Fruit fly (Drosophila melanogaster): Measurements from ENCODE around the gene narya.

Gene narya

DNA sequence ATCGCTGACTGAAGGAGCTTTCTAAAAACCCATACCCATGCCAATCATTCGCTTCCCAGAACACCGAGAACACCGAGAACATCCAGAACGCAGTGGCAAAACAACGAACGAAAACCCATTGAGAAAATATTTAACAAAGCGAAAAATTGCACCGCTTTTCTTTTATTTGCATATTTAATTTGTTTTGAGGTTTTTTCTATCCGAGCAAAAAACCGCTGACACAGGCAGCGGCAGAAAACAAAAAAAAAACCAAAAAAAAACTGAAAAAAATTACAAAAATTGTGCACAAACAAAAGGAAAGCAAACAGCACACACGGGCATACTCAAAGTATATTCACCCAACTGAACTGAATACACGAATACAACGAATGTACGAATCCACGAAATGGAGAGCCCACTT, 13.2 kb upstream of the narya start:
- no peak for TF ChIP-seq CG11902 (GFP tag; optimal IDR thresholded peaks at IDR 0.05)
- peak; percentile 36 for TF ChIP-seq Eip78C (GFP tag)

dm6 chrX:19479134-19479533, 4.3 kb downstream of the narya start, which contains the start of gene CG32533:
Gene CG32533, minus strand, starts transcription at chrX:19479411.
- TF ChIP-seq CG6808 (GFP tag; optimal IDR thresholded peaks at IDR 0.05) = no peak

DNA sequence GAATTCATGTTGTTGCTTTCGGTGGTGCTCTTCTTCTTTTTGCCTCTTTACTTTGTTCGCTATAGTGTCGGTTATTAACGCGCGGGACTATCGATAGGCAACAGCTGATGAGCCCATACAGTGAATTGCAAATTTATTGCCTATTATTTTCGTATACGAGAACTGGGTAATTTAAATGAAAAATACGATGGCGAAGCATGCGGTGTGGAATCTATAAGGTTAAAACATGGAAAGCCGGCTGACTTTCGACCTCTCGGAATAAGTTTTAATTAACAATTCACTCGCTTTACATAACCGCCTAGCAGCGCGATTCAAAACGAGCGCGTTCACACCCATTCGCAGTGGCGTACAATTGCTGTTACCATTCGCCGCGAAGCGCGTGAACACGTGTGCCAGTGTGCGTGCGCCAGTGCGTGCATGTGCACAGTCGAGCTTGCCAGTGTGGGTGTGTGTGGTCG, 5.0 kb downstream of the narya start, which contains the start of the genes Naa15-16 and mRpS14:
TSS of gene Naa15-16 (plus strand) at position 116 of the 458 bp plus-strand sequence.
TSS of gene mRpS14 (minus strand) at position 370 of the 458 bp plus-strand sequence.
- TF ChIP-seq dsx (GFP tag; optimal IDR thresholded peaks at IDR 0.05; ENCODE audit: poor library complexity, severe bottlenecking) (peak; percentile 74), Sox14 (GFP tag; optimal IDR thresholded peaks at IDR 0.05) (peak; percentile 45), CG1621 (tag; optimal IDR thresholded peaks at IDR 0.05) (no peak)

dm6 chrX:19480544-19481127, 5.8 kb downstream of the narya start:
- TF ChIP-seq CG1621 (tag; optimal IDR thresholded peaks at IDR 0.05) (no peak), Lpt (GFP tag; optimal IDR thresholded peaks at IDR 0.05) (no peak), CG3032 (tag; optimal IDR thresholded peaks at IDR 0.05) (no peak), CG11762 (GFP tag; optimal IDR thresholded peaks at IDR 0.05; ENCODE audit: insufficient read depth) (no peak), CG8319 (GFP tag; optimal IDR thresholded peaks at IDR 0.05) (no peak), CG3919 (GFP tag; optimal IDR thresholded peaks at IDR 0.05) (no peak), vri (GFP tag; optimal IDR thresholded peaks at IDR 0.05) (no peak), Ets96B (tag; optimal IDR thresholded peaks at IDR 0.05) (no peak), ss (GFP tag; optimal IDR thresholded peaks at IDR 0.05) (no peak), CG6163 (GFP tag; IDR thresholded peaks at IDR 0.05) (no peak), CG32006 (GFP tag; optimal IDR thresholded peaks at IDR 0.05) (no peak), CG6276 (GFP tag; optimal IDR thresholded peaks at IDR 0.05) (no peak), Blimp-1 (GFP tag; optimal IDR thresholded peaks at IDR 0.05) (no peak), Sox14 (GFP tag; optimal IDR thresholded peaks at IDR 0.05) (no peak), Sox15 (GFP tag; optimal IDR thresholded peaks at IDR 0.05) (no peak), spab (GFP tag; optimal IDR thresholded peaks at IDR 0.05) (no peak), Gug (GFP tag; IDR thresholded peaks at IDR 0.05) (no peak)

DNA sequence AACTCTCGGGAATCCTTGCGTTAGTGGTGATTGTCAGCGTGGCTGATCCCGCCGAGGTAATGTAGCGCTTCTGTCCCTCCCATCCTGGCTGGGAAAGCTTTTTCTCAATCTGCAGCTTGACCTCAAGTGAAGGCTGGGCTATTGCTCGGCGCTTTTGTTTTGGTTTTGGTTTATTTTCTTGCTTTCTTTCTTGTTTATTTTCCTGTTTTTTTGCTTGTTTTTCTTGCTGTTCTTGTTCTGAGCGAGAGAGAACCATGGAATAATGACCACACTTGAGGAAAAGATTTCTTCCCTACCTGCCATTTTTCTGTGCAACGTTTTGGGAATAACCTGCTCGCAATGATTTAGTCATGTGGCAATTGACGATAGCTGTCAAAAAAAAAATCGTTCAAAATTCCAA, 10.2 kb downstream of the narya start:
- TF ChIP-seq CG8119 (GFP tag; IDR thresholded peaks at IDR 0.05) (peak; percentile 56), CG6792 (GFP tag; optimal IDR thresholded peaks at IDR 0.05) (no peak), CG1621 (tag; optimal IDR thresholded peaks at IDR 0.05) (peak; percentile 76), CG15336 (GFP tag; IDR thresholded peaks at IDR 0.05) (peak; percentile 37), fd59A (GFP tag; optimal IDR thresholded peaks at IDR 0.05) (peak; percentile 31), ss (GFP tag; optimal IDR thresholded peaks at IDR 0.05) (peak; percentile 86 to 91), dsx (GFP tag; optimal IDR thresholded peaks at IDR 0.05; ENCODE audit: poor library complexity, severe bottlenecking) (peak; percentile 66), Smox (GFP tag; optimal IDR thresholded peaks at IDR 0.05) (no peak), CG9139 (GFP tag; optimal IDR thresholded peaks at IDR 0.05) (peak; percentile 87), CG3032 (tag; optimal IDR thresholded peaks at IDR 0.05) (peak; percentile 68), CG6163 (GFP tag; IDR thresholded peaks at IDR 0.05) (peak; percentile 79; the same call in 2 of the 3 replicates), eg (GFP tag; IDR thresholded peaks at IDR 0.05) (peak; percentile 53; the same call in 2 of the 3 replicates), CG16779 (tag; optimal IDR thresholded peaks at IDR 0.05) (peak; percentile 62), salr (GFP tag; optimal IDR thresholded peaks at IDR 0.05) (peak in 1 of 2 experiments; percentile 53), CG34406 (GFP tag; optimal IDR thresholded peaks at IDR 0.05) (no peak), Ets96B (tag; optimal IDR thresholded peaks at IDR 0.05) (peak; percentile 73), CG11762 (GFP tag; optimal IDR thresholded peaks at IDR 0.05; ENCODE audit: insufficient read depth) (no peak), CG6854 (GFP tag; optimal IDR thresholded peaks at IDR 0.05) (peak; percentile 37)

Data from whole organism, prepupa.